Fruit fly (Drosophila melanogaster) whole organism, wandering third instar larva: Measurements from ENCODE around the gene PIG-T.

Experiments used
- CG9705 ChIP-seq: fragments of 200-800 bp; sonication (Bioruptor generic); optimal IDR thresholded peaks from 2 replicates; lab custom pipeline; 2018; ENCODE audit warnings: missing biosample characterization, mild to moderate bottlenecking, missing genetic modification characterization
- dsf ChIP-seq: sonication (Bioruptor generic); optimal IDR thresholded peaks from 2 replicates; lab custom pipeline; 2016; ENCODE audit warnings: missing biosample characterization, missing genetic modification characterization, borderline replicate concordance
- foxo ChIP-seq, 2 experiments: fragments of 200-800 bp; sonication (Bioruptor generic); optimal IDR thresholded peaks; 2 replicates in 1 of 2; 3 replicates in 1 of 2; lab custom pipeline; 2016 to 2017; ENCODE audit warnings: missing biosample characterization in 2 of 2, missing genetic modification characterization in 2 of 2
- fru ChIP-seq: fragments of 200-800 bp; sonication (Bioruptor generic); optimal IDR thresholded peaks from 3 replicates; lab custom pipeline; 2016; ENCODE audit warnings: missing biosample characterization, mild to moderate bottlenecking, missing genetic modification characterization
- psq ChIP-seq: fragments of 200-800 bp; sonication (Bioruptor generic); optimal IDR thresholded peaks from 3 replicates; lab custom pipeline; 2017; ENCODE audit warnings: missing biosample characterization, mild to moderate bottlenecking, missing genetic modification characterization, moderate library complexity
- sage ChIP-seq: fragments of 200-800 bp; sonication (Bioruptor generic); optimal IDR thresholded peaks from 2 replicates; lab custom pipeline; 2016; ENCODE audit warnings: missing biosample characterization, mild to moderate bottlenecking, missing genetic modification characterization

DNA sequence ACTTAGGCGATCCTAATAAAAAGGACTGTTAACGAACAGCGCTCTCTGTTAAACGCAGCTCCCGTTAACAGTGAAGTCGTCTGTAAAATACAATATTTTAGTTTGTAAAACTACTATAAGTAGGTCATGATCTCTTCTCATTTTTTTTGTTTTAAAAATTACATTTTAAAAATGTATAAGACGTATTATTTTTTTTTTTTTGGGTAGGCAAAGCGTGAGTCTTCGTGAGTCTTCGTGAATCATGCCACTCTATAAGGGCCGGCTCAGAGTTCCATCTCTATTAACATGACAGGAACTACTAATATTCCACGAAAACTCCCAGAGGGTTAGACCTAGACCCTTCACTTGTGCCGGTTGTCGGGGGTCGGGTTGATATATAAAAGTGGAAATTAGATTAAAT lies 15.6 kb upstream of the PIG-T start:
- TF ChIP-seq fru (GFP tag; lab: Kevin White, UChicago) (no peak), CG9705 (GFP tag; lab: Kevin White, UChicago) (no peak), dsf (GFP tag; lab: Kevin White, UChicago) (no peak), psq (no peak), foxo (GFP tag; optimal IDR thresholded peaks at IDR 0.05; lab: Kevin White, UChicago) (no peak), sage (GFP tag; lab: Kevin White, UChicago) (no peak)
